Worm (Caenorhabditis elegans) whole organism, L4/young adult: Measurements from ENCODE around the gene srt-6.

Experiments
- W03F9.2 ChIP-seq: fragments of 150-350 bp; optimal IDR thresholded peaks from 2 replicates; lab custom pipeline; 2014; ENCODE audit warnings: missing biosample characterization, missing genetic modification characterization
- him-1 ChIP-seq: sonication (generic microtip); optimal IDR thresholded peaks from 2 replicates; lab custom pipeline; 2016; ENCODE audit warnings: missing genotype, missing genetic modification reagents, missing genetic modification characterization, missing compliant biosample characterization

DNA sequence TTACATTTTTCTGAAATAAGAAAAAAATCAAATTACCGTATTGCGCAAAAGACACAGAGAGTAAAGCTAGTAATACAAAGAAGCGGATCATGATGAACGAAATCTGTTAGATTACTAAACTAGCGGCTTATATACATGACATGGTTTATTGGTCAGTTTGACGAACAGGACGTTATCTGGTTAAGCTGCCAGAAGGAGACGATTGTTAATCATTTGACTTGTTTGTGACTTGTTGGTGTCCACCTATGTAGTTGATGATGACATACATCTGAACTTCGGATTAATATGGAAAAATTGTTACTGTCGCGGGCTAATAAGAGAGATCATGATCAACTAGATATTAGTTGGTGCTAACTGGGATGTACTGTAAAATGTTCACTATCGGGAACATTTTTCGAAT lies 8.5 kb downstream of the srt-6 start, which contains the start of gene cnc-9:
- TF ChIP-seq him-1 (tag; lab: Kevin White, UChicago): no peak
- no peak for TF ChIP-seq W03F9.2 (tag; lab: Kevin White, UChicago)
